Fruit fly (Drosophila melanogaster) whole organism, embryonic: ENCODE measurements around the gene firl.

Experiments
- Asciz ChIP-seq: fragments of 200-800 bp; sonication (Bioruptor generic); optimal IDR thresholded peaks from 2 replicates; lab custom pipeline; 2017; ENCODE audit warnings: missing biosample characterization, mild to moderate bottlenecking, missing genetic modification characterization, missing genetic modification reagents
- Awh ChIP-seq: fragments of 200-800 bp; sonication (Bioruptor generic); IDR thresholded peaks from 2 replicates; pipeline ENCODE4, ENCODE4 v1.3.6; 2022; ENCODE audit warnings: missing biosample characterization, missing genetic modification characterization
- B-H1 ChIP-seq: fragments of 200-800 bp; sonication (Bioruptor generic); IDR thresholded peaks from 3 replicates; pipeline ENCODE4 v1.3.6; 2022; ENCODE audit warnings: missing biosample characterization, missing genetic modification characterization
- BtbVII ChIP-seq: fragments of 200-800 bp; sonication (Bioruptor generic); optimal IDR thresholded peaks from 3 replicates; lab custom pipeline; 2017; ENCODE audit warnings: missing biosample characterization, mild to moderate bottlenecking, missing genetic modification characterization
- CG11093 ChIP-seq: fragments of 200-800 bp; sonication (Bioruptor generic); IDR thresholded peaks from 3 replicates; pipeline ENCODE4 v1.3.6; 2022; ENCODE audit warnings: missing biosample characterization, missing genetic modification characterization
- CG11247 ChIP-seq: fragments of 200-800 bp; sonication (Bioruptor generic); IDR thresholded peaks from 2 replicates; pipeline ENCODE4 v1.3.6; 2022; ENCODE audit warnings: missing biosample characterization, missing genetic modification characterization
- CG12391 ChIP-seq: fragments of 200-800 bp; sonication (Bioruptor generic); optimal IDR thresholded peaks from 3 replicates; lab custom pipeline; 2018; ENCODE audit warnings: missing biosample characterization, mild to moderate bottlenecking, missing genetic modification characterization, moderate library complexity
- CG15269 ChIP-seq: fragments of 200-800 bp; sonication (Bioruptor generic); optimal IDR thresholded peaks from 2 replicates; lab custom pipeline; 2018; ENCODE audit warnings: missing biosample characterization, mild to moderate bottlenecking, missing genetic modification characterization, moderate library complexity
- CG17361 ChIP-seq: fragments of 200-800 bp; sonication (Bioruptor generic); IDR thresholded peaks from 3 replicates; pipeline ENCODE4 v1.3.6; 2022; ENCODE audit warnings: missing biosample characterization, missing genetic modification characterization
- CG1792 ChIP-seq: fragments of 200-800 bp; sonication (Bioruptor generic); optimal IDR thresholded peaks from 2 replicates; lab custom pipeline; 2016; ENCODE audit warnings: missing biosample characterization, missing genetic modification characterization
- CG18011 ChIP-seq: fragments of 200-800 bp; sonication (Bioruptor generic); optimal IDR thresholded peaks from 2 replicates; lab custom pipeline; 2017; ENCODE audit warnings: missing biosample characterization, missing genetic modification characterization, mild to moderate bottlenecking, moderate library complexity, missing genotype
- CG18262 ChIP-seq: fragments of 200-800 bp; optimal IDR thresholded peaks from 3 replicates; lab custom pipeline; 2019; ENCODE audit warnings: missing biosample characterization, mild to moderate bottlenecking, missing genetic modification characterization, moderate library complexity
- CG2678 ChIP-seq: fragments of 200-800 bp; sonication (Bioruptor generic); optimal IDR thresholded peaks from 3 replicates; lab custom pipeline; 2019; ENCODE audit warnings: missing biosample characterization, mild to moderate bottlenecking, missing genetic modification characterization, moderate library complexity
- CG30020 ChIP-seq: fragments of 200-800 bp; optimal IDR thresholded peaks from 2 replicates; lab custom pipeline; 2019; ENCODE audit warnings: missing biosample characterization, mild to moderate bottlenecking, missing genetic modification characterization, moderate library complexity
- CG31388 ChIP-seq: fragments of 200-800 bp; sonication (Bioruptor generic); optimal IDR thresholded peaks from 2 replicates; lab custom pipeline; 2016; ENCODE audit warnings: missing biosample characterization, missing genetic modification characterization
- CG32532 ChIP-seq: fragments of 200-800 bp; sonication (Bioruptor generic); IDR thresholded peaks from 2 replicates; pipeline ENCODE4 v1.3.6; 2022; ENCODE audit warnings: missing biosample characterization, missing genetic modification characterization
- CG3281 ChIP-seq: fragments of 200-800 bp; sonication (Bioruptor generic); optimal IDR thresholded peaks from 3 replicates; lab custom pipeline; 2017; ENCODE audit warnings: missing biosample characterization, mild to moderate bottlenecking, missing genetic modification characterization
- CG3995 ChIP-seq: fragments of 200-800 bp; sonication (Bioruptor generic); optimal IDR thresholded peaks from 3 replicates; lab custom pipeline; 2016; ENCODE audit warnings: missing biosample characterization, missing genetic modification characterization
- CG6175 ChIP-seq: fragments of 200-800 bp; sonication (Bioruptor generic); IDR thresholded peaks from 3 replicates; pipeline ENCODE4 v1.3.6; 2022; ENCODE audit warnings: missing biosample characterization, missing genetic modification characterization
- CG6683 ChIP-seq: fragments of 200-800 bp; sonication (Bioruptor generic); optimal IDR thresholded peaks from 2 replicates; lab custom pipeline; 2017; ENCODE audit warnings: missing biosample characterization, mild to moderate bottlenecking, missing genetic modification characterization, missing genetic modification reagents
- CG6689 ChIP-seq: fragments of 200-800 bp; sonication (Bioruptor generic); IDR thresholded peaks from 2 replicates; pipeline ENCODE4 v1.3.6; 2022; ENCODE audit warnings: missing biosample characterization, missing genetic modification characterization
- CG7556 ChIP-seq: fragments of 200-800 bp; sonication (Bioruptor generic); optimal IDR thresholded peaks from 2 replicates; lab custom pipeline; 2017; ENCODE audit warnings: missing biosample characterization, mild to moderate bottlenecking, missing genetic modification characterization
- CG8290 ChIP-seq, 3 experiments: fragments of 200-800 bp; sonication (Bioruptor generic); optimal IDR thresholded peaks; 2 replicates each; lab custom pipeline; 2016 to 2019; ENCODE audit warnings: missing biosample characterization in 3 of 3, missing genetic modification characterization in 3 of 3, mild to moderate bottlenecking in 2 of 3, moderate library complexity in 1 of 3
- CG9215 ChIP-seq: fragments of 200-800 bp; sonication (Bioruptor generic); IDR thresholded peaks from 2 replicates; pipeline ENCODE4 v1.3.6; 2022; ENCODE audit warnings: missing biosample characterization, missing genetic modification characterization
- CG9876 ChIP-seq: fragments of 200-800 bp; sonication (Bioruptor generic); optimal IDR thresholded peaks from 2 replicates; lab custom pipeline; 2016; ENCODE audit warnings: missing biosample characterization, missing genetic modification characterization
- CHES-1-like ChIP-seq: fragments of 200-800 bp; sonication (Bioruptor generic); optimal IDR thresholded peaks from 2 replicates; lab custom pipeline; 2016; ENCODE audit warnings: missing biosample characterization, missing genetic modification characterization
- D19A ChIP-seq: fragments of 200-800 bp; optimal IDR thresholded peaks from 3 replicates; lab custom pipeline; 2019; ENCODE audit warnings: missing biosample characterization, mild to moderate bottlenecking, missing genetic modification characterization, moderate library complexity
- Dbx ChIP-seq: fragments of 200-800 bp; sonication (Bioruptor generic); IDR thresholded peaks from 3 replicates; pipeline ENCODE4 v1.3.6; 2022; ENCODE audit warnings: missing biosample characterization, missing genetic modification characterization
- Eip74EF ChIP-seq, 2 experiments: fragments of 200-800 bp in 1 of 2; fragments of >200 bp in 1 of 2; sonication (Bioruptor generic) in 1 of 2; optimal IDR thresholded peaks; 2 replicates each; lab custom pipeline; 2017 to 2019; ENCODE audit warnings: missing biosample characterization in 2 of 2, missing genetic modification characterization in 2 of 2, mild to moderate bottlenecking in 1 of 2, moderate library complexity in 1 of 2
- Hr39 ChIP-seq: fragments of >200 bp; optimal IDR thresholded peaks from 2 replicates; lab custom pipeline; 2017
- Oli ChIP-seq: fragments of 200-800 bp; sonication (Bioruptor generic); optimal IDR thresholded peaks from 2 replicates; lab custom pipeline; 2018; ENCODE audit warnings: missing biosample characterization, mild to moderate bottlenecking, missing genetic modification characterization, moderate library complexity
- Optix ChIP-seq: fragments of 200-800 bp; sonication (Bioruptor generic); IDR thresholded peaks from 3 replicates; pipeline ENCODE4 v1.3.6; 2022; ENCODE audit warnings: missing biosample characterization, missing genetic modification characterization
- Six4 ChIP-seq: fragments of 200-800 bp; sonication (Bioruptor generic); optimal IDR thresholded peaks from 2 replicates; lab custom pipeline; 2016; ENCODE audit warnings: missing biosample characterization, missing genetic modification characterization
- ac ChIP-seq: fragments of 200-800 bp; sonication (Bioruptor generic); optimal IDR thresholded peaks from 3 replicates; lab custom pipeline; 2017; ENCODE audit warnings: missing biosample characterization, mild to moderate bottlenecking, missing genetic modification characterization
- ash1 ChIP-seq: fragments of 200-800 bp; sonication (Bioruptor generic); optimal IDR thresholded peaks from 2 replicates; lab custom pipeline; 2018; ENCODE audit warnings: missing biosample characterization, mild to moderate bottlenecking, missing genetic modification characterization
- cato ChIP-seq: fragments of 200-800 bp; sonication (Bioruptor generic); optimal IDR thresholded peaks from 2 replicates; lab custom pipeline; 2016; ENCODE audit warnings: missing biosample characterization, missing genetic modification characterization, borderline replicate concordance
- chif ChIP-seq, 2 experiments: fragments of 200-800 bp; sonication (Bioruptor generic); optimal IDR thresholded peaks; 3 replicates each; lab custom pipeline; 2016; ENCODE audit warnings: missing biosample characterization in 2 of 2, missing genetic modification characterization in 2 of 2
- ci ChIP-seq: fragments of 200-800 bp; sonication (Bioruptor generic); IDR thresholded peaks from 3 replicates; pipeline ENCODE4 v1.3.6; 2022; ENCODE audit warnings: missing biosample characterization, missing genetic modification characterization
- corto ChIP-seq: fragments of 200-800 bp; sonication (Bioruptor generic); optimal IDR thresholded peaks from 2 replicates; lab custom pipeline; 2016; ENCODE audit warnings: missing biosample characterization, mild to moderate bottlenecking, missing genetic modification characterization, moderate library complexity
- mld ChIP-seq: fragments of 200-800 bp; sonication (Bioruptor generic); IDR thresholded peaks from 3 replicates; pipeline ENCODE4 v1.3.6; 2022; ENCODE audit warnings: missing biosample characterization, missing genetic modification characterization; ENCODE audit not compliant: partially characterized antibody
- nom ChIP-seq: fragments of 200-800 bp; sonication (Bioruptor generic); optimal IDR thresholded peaks from 2 replicates; lab custom pipeline; 2017; ENCODE audit warnings: missing biosample characterization, missing genetic modification characterization, mild to moderate bottlenecking, moderate library complexity, missing genetic modification reagents
- pfk ChIP-seq: fragments of 200-800 bp; sonication (Bioruptor generic); optimal IDR thresholded peaks from 2 replicates; lab custom pipeline; 2018; ENCODE audit warnings: missing biosample characterization, mild to moderate bottlenecking, missing genetic modification characterization, moderate library complexity
- prd ChIP-seq, 3 experiments: fragments of >200 bp in 2 of 3; fragments of 200-800 bp in 1 of 3; sonication (Bioruptor generic) in 1 of 3; optimal IDR thresholded peaks in 2 of 3; IDR thresholded peaks in 1 of 3; 2 replicates in 2 of 3; 3 replicates in 1 of 3; pipeline versions ENCODE4 v1.3.6 to Lab custom; 2017 to 2022; ENCODE audit warnings: missing biosample characterization in 1 of 3, missing genetic modification characterization in 1 of 3
- repo ChIP-seq: fragments of 200-800 bp; sonication (Bioruptor generic); optimal IDR thresholded peaks from 2 replicates; lab custom pipeline; 2016; ENCODE audit warnings: missing biosample characterization, missing genetic modification characterization
- so ChIP-seq: fragments of 200-800 bp; sonication (Bioruptor generic); IDR thresholded peaks from 3 replicates; pipeline ENCODE4 v1.3.6; 2022; ENCODE audit warnings: missing biosample characterization, missing genetic modification characterization
- sqz ChIP-seq: fragments of 200-800 bp; sonication (Bioruptor generic); optimal IDR thresholded peaks from 3 replicates; lab custom pipeline; 2018; ENCODE audit warnings: missing biosample characterization, mild to moderate bottlenecking, missing genetic modification characterization
- tup ChIP-seq: fragments of 200-800 bp; sonication (Bioruptor generic); optimal IDR thresholded peaks from 2 replicates; lab custom pipeline; 2016; ENCODE audit warnings: missing biosample characterization, mild to moderate bottlenecking, missing genetic modification characterization, moderate library complexity
- twi ChIP-seq: fragments of 200-800 bp; optimal IDR thresholded peaks from 2 replicates; lab custom pipeline; 2019; ENCODE audit warnings: missing biosample characterization, mild to moderate bottlenecking, missing genetic modification characterization, moderate library complexity
- z ChIP-seq: fragments of 200-800 bp; sonication (Bioruptor generic); IDR thresholded peaks from 3 replicates; pipeline ENCODE4 v1.3.6; 2022; ENCODE audit warnings: missing biosample characterization, missing genetic modification characterization

firl gene

dm6 chr2L:12021193-12021592 is 45.4 kb downstream of the firl start (continued):
- TF ChIP-seq Dbx (GFP tag; lab: Robert Waterston, UW) (peak; percentile 58; the same call in 1 of the 3 replicates), CG6689 (no peak), tup (GFP tag; lab: Kevin White, UChicago) (peak; percentile 70), D19A (tag; lab: Kevin White, UChicago) (peak; percentile 27), ci (GFP tag; lab: Robert Waterston, UW) (peak; percentile 69; the same call in 1 of the 3 replicates), CG9215 (no peak), corto (GFP tag; lab: Kevin White, UChicago) (no peak), CG18262 (tag; lab: Kevin White, UChicago) (peak; percentile 36), CG8290 (GFP tag; optimal IDR thresholded peaks at IDR 0.05; lab: Kevin White, UChicago) (no peak), CG8290 (tag; optimal IDR thresholded peaks at IDR 0.05; lab: Kevin White, UChicago) (peak; percentile 47 to 91), CG15269 (tag; lab: Kevin White, UChicago) (peak; percentile 63), Optix (GFP tag; lab: Robert Waterston, UW) (no peak), mld (GFP tag; lab: Robert Waterston, UW) (no peak), CG17361 (GFP tag; lab: Robert Waterston, UW) (0 out of 3 replicates have a peak, but pooled peaks have one; percentile 13), Eip74EF (GFP tag; optimal IDR thresholded peaks at IDR 0.05; lab: Kevin White, UChicago) (peak in 1 of 2 experiments; percentile 79), repo (GFP tag; lab: Kevin White, UChicago) (no peak), BtbVII (peak; percentile 74), Asciz (peak; percentile 78), Oli (tag; lab: Kevin White, UChicago) (peak; percentile 24), CG7556 (peak; percentile 75), sqz (GFP tag; lab: Kevin White, UChicago) (no peak), cato (peak; percentile 34), ac (peak; percentile 8), so (GFP tag; lab: Robert Waterston, UW) (peak; percentile 7; the same call in 2 of the 3 replicates), CG2678 (tag; lab: Kevin White, UChicago) (peak; percentile 72), twi (tag; lab: Kevin White, UChicago) (peak; percentile 19), CG31388 (GFP tag; lab: Kevin White, UChicago) (no peak), CG32532 (GFP tag; lab: Robert Waterston, UW) (no peak), CG12391 (peak; percentile 65), ash1 (peak; percentile 61), Six4 (GFP tag; lab: Kevin White, UChicago) (peak; percentile 34), chif (GFP tag; optimal IDR thresholded peaks at IDR 0.05; lab: Kevin White, UChicago) (peak; percentile 7 to 40), Awh (GFP tag; lab: Robert Waterston, UW) (0 out of 2 replicates have a peak, but pooled peaks have one; percentile 19), CG3281 (GFP tag; lab: Kevin White, UChicago) (peak; percentile 80), Hr39 (lab: Kevin White, UChicago) (no peak), B-H1 (GFP tag; lab: Robert Waterston, UW) (peak; percentile 11; the same call in 1 of the 3 replicates), CG18011 (GFP tag; lab: Kevin White, UChicago) (peak; percentile 42), CHES-1-like (GFP tag; lab: Kevin White, UChicago) (no peak), nom (GFP tag; lab: Kevin White, UChicago) (no peak), CG6175 (no peak), CG9876 (no peak), pfk (GFP tag; lab: Kevin White, UChicago) (peak; percentile 20), CG3995 (GFP tag; lab: Kevin White, UChicago) (no peak), CG11093 (GFP tag; lab: Robert Waterston, UW) (no peak), CG6683 (GFP tag; lab: Kevin White, UChicago) (peak; percentile 47), z (GFP tag; lab: Robert Waterston, UW) (0 out of 3 replicates have a peak, but pooled peaks have one; percentile 27), prd (optimal IDR thresholded peaks at IDR 0.05; lab: Kevin White, UChicago) (no peak), prd (GFP tag; IDR thresholded peaks at IDR 0.05; lab: Robert Waterston, UW) (peak; percentile 51; the same call in 2 of the 3 replicates), CG30020 (no peak), CG1792 (peak; percentile 20), CG11247 (GFP tag; lab: Robert Waterston, UW) (peak; percentile 50; the same call in 1 of the 2 replicates)
